Fruit fly (Drosophila melanogaster): ENCODE data around the gene CG31668.

CG31668 gene

dm6 chr2L:2193357-2193780 lies 12.6 kb downstream of the CG31668 start (continued):
- TF ChIP-seq nerfin-1 (tag; optimal IDR thresholded peaks at IDR 0.05) (peak; percentile 33), CG13775 (GFP tag; optimal IDR thresholded peaks at IDR 0.05) (no peak), CG10543 (GFP tag; optimal IDR thresholded peaks at IDR 0.05) (peak; percentile 96), Rfx (GFP tag; IDR thresholded peaks at IDR 0.05) (no peak), knrl (GFP tag; IDR thresholded peaks at IDR 0.05; ENCODE audit: partially characterized antibody) (no peak), Lhr (GFP tag; optimal IDR thresholded peaks at IDR 0.05) (peak; percentile 100), CG12659 (GFP tag; optimal IDR thresholded peaks at IDR 0.05) (peak; percentile 86), CG33213 (GFP tag; optimal IDR thresholded peaks at IDR 0.05) (peak; percentile 96), NK7.1 (GFP tag; optimal IDR thresholded peaks at IDR 0.05) (peak; percentile 34), dimm (GFP tag; IDR thresholded peaks at IDR 0.05) (no peak), Hey (tag; optimal IDR thresholded peaks at IDR 0.05) (peak; percentile 70), sim (GFP tag; IDR thresholded peaks at IDR 0.05) (no peak), Ets65A (GFP tag) (no peak), CG43689 (GFP tag; IDR thresholded peaks at IDR 0.05) (no peak), yki (optimal IDR thresholded peaks at IDR 0.05) (no peak), jigr1 (GFP tag; IDR thresholded peaks at IDR 0.05) (no peak), sens-2 (GFP tag; IDR thresholded peaks at IDR 0.05) (no peak), jumu (GFP tag; optimal IDR thresholded peaks at IDR 0.05) (no peak), CG12744 (GFP tag; optimal IDR thresholded peaks at IDR 0.05) (peak; percentile 46), Oli (tag; optimal IDR thresholded peaks at IDR 0.05) (peak; percentile 23), fd96Cb (tag; optimal IDR thresholded peaks at IDR 0.05) (no peak), Asciz (GFP tag; optimal IDR thresholded peaks at IDR 0.05) (peak; percentile 30), Gug (GFP tag; IDR thresholded peaks at IDR 0.05) (no peak), CG11398 (GFP tag; optimal IDR thresholded peaks at IDR 0.05) (peak; percentile 29), ssp (GFP tag; IDR thresholded peaks at IDR 0.05) (no peak), CG9932 (GFP tag; IDR thresholded peaks at IDR 0.05) (no peak), CG12769 (tag; optimal IDR thresholded peaks at IDR 0.05) (peak; percentile 79), klu (GFP tag; IDR thresholded peaks at IDR 0.05) (no peak), ttk (GFP tag; IDR thresholded peaks at IDR 0.05) (no peak), CG10979 (tag; optimal IDR thresholded peaks at IDR 0.05) (peak; percentile 22), Usf (GFP tag; optimal IDR thresholded peaks at IDR 0.05) (no peak), pfk (GFP tag; optimal IDR thresholded peaks at IDR 0.05) (peak; percentile 40), CG18262 (tag; optimal IDR thresholded peaks at IDR 0.05) (peak; percentile 26), grn (GFP tag; optimal IDR thresholded peaks at IDR 0.05) (no peak), CG7963 (GFP tag; IDR thresholded peaks at IDR 0.05; ENCODE audit: partially characterized antibody) (no peak), cato (GFP tag; optimal IDR thresholded peaks at IDR 0.05; ENCODE audit: borderline replicate concordance) (no peak), pnt (GFP tag; optimal IDR thresholded peaks at IDR 0.05) (no peak), nom (GFP tag; optimal IDR thresholded peaks at IDR 0.05) (peak; percentile 66), Blimp-1 (GFP tag; optimal IDR thresholded peaks at IDR 0.05) (no peak), CG11093 (GFP tag; IDR thresholded peaks at IDR 0.05) (peak; percentile 33; the same call in 1 of the 3 replicates), crol (GFP tag; IDR thresholded peaks at IDR 0.05) (no peak), slp2 (GFP tag; optimal IDR thresholded peaks at IDR 0.05) (no peak), croc (GFP tag; conservative IDR thresholded peaks at IDR 0.05) (no peak), lmd (GFP tag; IDR thresholded peaks at IDR 0.05) (no peak), twi (tag; optimal IDR thresholded peaks at IDR 0.05) (peak; percentile 26), CG9727 (GFP tag; optimal IDR thresholded peaks at IDR 0.05) (peak; percentile 16), nerfin-2 (GFP tag; IDR thresholded peaks at IDR 0.05; ENCODE audit: partially characterized antibody) (no peak), Atf3 (GFP tag; optimal IDR thresholded peaks at IDR 0.05) (no peak), Sin3A (optimal IDR thresholded peaks at IDR 0.05) (peak; percentile 3), CG4820 (GFP tag; optimal IDR thresholded peaks at IDR 0.05) (no peak), Deaf1 (tag; optimal IDR thresholded peaks at IDR 0.05) (peak; percentile 83), unpg (GFP tag; optimal IDR thresholded peaks at IDR 0.05) (peak; percentile 25)
